Worm (Caenorhabditis elegans) whole organism, L4 larva: Measurements from ENCODE around the gene Y39G8B.7.
A peak's percentile ranks its signal among the peaks of the same experiment; 100 is the strongest.

Experiments
- D1046.2 ChIP-seq: fragments of 200-800 bp; sonication (Bioruptor generic); IDR thresholded peaks from 2 replicates; pipeline ENCODE4 v1.3.6; 2022; ENCODE audit warnings: missing genetic modification characterization, missing compliant biosample characterization
- F37D6.2 ChIP-seq: sonication (generic microtip); optimal IDR thresholded peaks from 2 replicates; lab custom pipeline; 2016; ENCODE audit warnings: mild to moderate bottlenecking, missing genetic modification characterization, missing compliant biosample characterization
- F44E2.7 ChIP-seq: fragments of 200-800 bp; sonication (Bioruptor generic); IDR thresholded peaks from 2 replicates; pipeline ENCODE4 v2.1.2; 2022; ENCODE audit warnings: missing genetic modification characterization, missing compliant biosample characterization
- F49E8.2 ChIP-seq: sonication (generic microtip); optimal IDR thresholded peaks from 2 replicates; lab custom pipeline; 2016; ENCODE audit warnings: missing compliant biosample characterization, mild to moderate bottlenecking, missing genetic modification characterization, borderline replicate concordance
- R02D3.7 ChIP-seq: fragments of 150-350 bp; sonication (generic microtip); optimal IDR thresholded peaks from 3 replicates; lab custom pipeline; 2014; ENCODE audit warnings: missing biosample characterization, missing genetic modification characterization
- T26A8.4 ChIP-seq: fragments of 200-800 bp; sonication (Bioruptor generic); IDR thresholded peaks from 2 replicates; pipeline ENCODE4 v1.3.6; 2022; ENCODE audit warnings: missing genetic modification characterization, missing compliant biosample characterization
- Y105C5A.15 ChIP-seq: fragments of 200-800 bp; sonication (Bioruptor generic); IDR thresholded peaks from 2 replicates; pipeline ENCODE4 v1.3.6; 2022; ENCODE audit warnings: missing genetic modification characterization, missing compliant biosample characterization
- Y75B8A.6 ChIP-seq: fragments of 200-800 bp; sonication (Bioruptor generic); IDR thresholded peaks from 2 replicates; pipeline ENCODE4 v1.3.6; 2022; ENCODE audit warnings: missing genetic modification reagents, missing genetic modification characterization, missing compliant biosample characterization
- ZK546.5 ChIP-seq, 2 experiments: sonication (generic microtip); optimal IDR thresholded peaks; 2 replicates each; lab custom pipeline; 2017; ENCODE audit warnings: missing biosample characterization in 2 of 2, missing genetic modification characterization in 2 of 2
- ama-1 ChIP-seq: fragments of 150-350 bp; optimal IDR thresholded peaks from 2 replicates; lab custom pipeline; 2014; ENCODE audit warnings: inconsistent platforms, mixed read lengths
- arid-1 ChIP-seq: fragments of 200-800 bp; sonication (Bioruptor generic); conservative IDR thresholded peaks from 2 replicates; pipeline ENCODE4 v1.3.6; 2022; ENCODE audit warnings: missing genetic modification reagents, missing genetic modification characterization, missing compliant biosample characterization
- ceh-20 ChIP-seq: fragments of 200-800 bp; sonication (Bioruptor generic); IDR thresholded peaks from 2 replicates; pipeline ENCODE4 v1.3.6; 2022; ENCODE audit warnings: missing genetic modification reagents, missing genetic modification characterization, missing compliant biosample characterization
- ceh-62 ChIP-seq: sonication (generic microtip); optimal IDR thresholded peaks from 2 replicates; lab custom pipeline; 2017; ENCODE audit warnings: missing biosample characterization, missing genetic modification characterization
- ces-1 ChIP-seq: fragments of 150-350 bp; sonication (generic microtip); optimal IDR thresholded peaks from 4 replicates; lab custom pipeline; 2014; ENCODE audit warnings: missing biosample characterization, missing genetic modification reagents, missing genetic modification characterization
- cey-2 ChIP-seq: sonication (generic microtip); optimal IDR thresholded peaks from 3 replicates; lab custom pipeline; 2017; ENCODE audit warnings: missing genetic modification characterization, mild to moderate bottlenecking, missing compliant biosample characterization, antibody characterized with exemption, borderline replicate concordance; ENCODE audit not compliant: insufficient read depth
- ctbp-1 ChIP-seq: fragments of 200-800 bp; sonication (Bioruptor generic); IDR thresholded peaks from 2 replicates; pipeline ENCODE4 v1.3.6; 2022; ENCODE audit warnings: missing genetic modification reagents, missing genetic modification characterization, missing compliant biosample characterization
- dpl-1 ChIP-seq: fragments of 150-350 bp; optimal IDR thresholded peaks from 2 replicates; lab custom pipeline; 2014; ENCODE audit warnings: missing biosample characterization, missing genetic modification reagents, missing genetic modification characterization
- duxl-1 ChIP-seq: sonication (generic microtip); optimal IDR thresholded peaks from 2 replicates; lab custom pipeline; 2016; ENCODE audit warnings: mild to moderate bottlenecking, missing genetic modification characterization, moderate library complexity, missing compliant biosample characterization; ENCODE audit not compliant: poor library complexity
- dve-1 ChIP-seq: sonication (generic microtip); optimal IDR thresholded peaks from 2 replicates; lab custom pipeline; 2017; ENCODE audit warnings: antibody characterized with exemption, mild to moderate bottlenecking, missing genetic modification characterization, missing compliant biosample characterization; ENCODE audit not compliant: insufficient read depth
- fkh-10 ChIP-seq: fragments of 150-350 bp; optimal IDR thresholded peaks from 2 replicates; lab custom pipeline; 2014; ENCODE audit warnings: missing biosample characterization, missing genetic modification reagents, missing genetic modification characterization
- fos-1 ChIP-seq: fragments of 150-350 bp; optimal IDR thresholded peaks from 2 replicates; lab custom pipeline; 2014; ENCODE audit warnings: missing biosample characterization, missing genetic modification characterization
- hif-1 ChIP-seq, 2 experiments: sonication (generic microtip); optimal IDR thresholded peaks; 2 replicates each; lab custom pipeline; 2016 to 2017; ENCODE audit warnings: missing compliant biosample characterization in 2 of 2, missing genetic modification characterization in 2 of 2, missing genetic modification reagents in 2 of 2, missing genotype in 2 of 2, mild to moderate bottlenecking in 1 of 2
- hlh-11 ChIP-seq: fragments of 200-800 bp; sonication (Bioruptor generic); optimal IDR thresholded peaks from 2 replicates; lab custom pipeline; 2018; ENCODE audit warnings: mild to moderate bottlenecking, missing genetic modification characterization, missing compliant biosample characterization
- hmg-1.1 ChIP-seq: fragments of 200-800 bp; sonication (Bioruptor generic); IDR thresholded peaks from 2 replicates; pipeline ENCODE4 v1.3.6; 2022; ENCODE audit warnings: missing genetic modification reagents, missing genetic modification characterization, missing compliant biosample characterization
- jun-1 ChIP-seq: fragments of 150-350 bp; optimal IDR thresholded peaks from 2 replicates; lab custom pipeline; 2014; ENCODE audit warnings: missing biosample characterization, missing genetic modification reagents, missing genetic modification characterization
- lim-7 ChIP-seq: fragments of 200-800 bp; sonication (Bioruptor generic); IDR thresholded peaks from 2 replicates; pipeline ENCODE4 v1.3.6; 2022; ENCODE audit warnings: missing genetic modification characterization, missing compliant biosample characterization
- lin-13 ChIP-seq: fragments of 150-350 bp; optimal IDR thresholded peaks from 2 replicates; lab custom pipeline; 2014; ENCODE audit warnings: missing biosample characterization, missing genetic modification reagents, missing genetic modification characterization
- lin-29 ChIP-seq: fragments of 200-800 bp; sonication (Bioruptor generic); IDR thresholded peaks from 2 replicates; pipeline ENCODE4 v1.3.6; 2022; ENCODE audit warnings: missing genetic modification reagents, missing genetic modification characterization, missing compliant biosample characterization
- lin-39 ChIP-seq: fragments of 150-350 bp; optimal IDR thresholded peaks from 2 replicates; lab custom pipeline; 2014; ENCODE audit warnings: missing biosample characterization, missing genetic modification reagents, missing genetic modification characterization
- lir-3 ChIP-seq: sonication (generic microtip); optimal IDR thresholded peaks from 2 replicates; lab custom pipeline; 2016; ENCODE audit warnings: mild to moderate bottlenecking, missing genetic modification characterization, missing compliant biosample characterization
- lsy-2 ChIP-seq, 2 experiments: fragments of 150-350 bp in 1 of 2; sonication (generic microtip) in 1 of 2; optimal IDR thresholded peaks; 2 replicates each; lab custom pipeline; 2014 to 2017; ENCODE audit warnings: missing biosample characterization in 2 of 2, missing genetic modification characterization in 2 of 2
- madf-9 ChIP-seq: fragments of 200-800 bp; sonication (Bioruptor generic); conservative IDR thresholded peaks from 2 replicates; pipeline ENCODE4 v1.3.6; 2022; ENCODE audit warnings: missing genetic modification reagents, missing genetic modification characterization, missing compliant biosample characterization
- mdt-29 ChIP-seq: fragments of 200-800 bp; sonication (Bioruptor generic); IDR thresholded peaks from 2 replicates; pipeline ENCODE4 v1.3.6; 2022; ENCODE audit warnings: missing genetic modification reagents, missing genetic modification characterization, missing compliant biosample characterization
- mep-1 ChIP-seq: fragments of 150-350 bp; sonication (generic microtip); optimal IDR thresholded peaks from 3 replicates; lab custom pipeline; 2014; ENCODE audit warnings: missing biosample characterization, missing genetic modification characterization
- mxl-2 ChIP-seq: fragments of 200-800 bp; sonication (Bioruptor generic); conservative IDR thresholded peaks from 2 replicates; pipeline ENCODE4 v1.3.6; 2022; ENCODE audit warnings: missing genetic modification reagents, missing genetic modification characterization, missing compliant biosample characterization
- nhr-10 ChIP-seq: fragments of 150-350 bp; optimal IDR thresholded peaks from 2 replicates; lab custom pipeline; 2014; ENCODE audit warnings: missing biosample characterization, missing genetic modification characterization
- nhr-237 ChIP-seq: sonication (generic microtip); optimal IDR thresholded peaks from 2 replicates; lab custom pipeline; 2017; ENCODE audit warnings: missing biosample characterization, missing genetic modification characterization
- nhr-41 ChIP-seq: fragments of 200-800 bp; sonication (Bioruptor generic); IDR thresholded peaks from 2 replicates; pipeline ENCODE4 v1.3.6; 2022; ENCODE audit warnings: missing genetic modification reagents, missing genetic modification characterization, missing compliant biosample characterization
- nhr-76 ChIP-seq: fragments of 150-350 bp; optimal IDR thresholded peaks from 2 replicates; lab custom pipeline; 2014; ENCODE audit warnings: missing biosample characterization, missing genetic modification characterization
- pha-4 ChIP-seq, 2 experiments: fragments of 150-350 bp in 1 of 2; fragments of 200-800 bp in 1 of 2; sonication (Bioruptor generic) in 1 of 2; IDR thresholded peaks in 1 of 2; optimal IDR thresholded peaks in 1 of 2; 2 replicates each; pipeline versions ENCODE4 v1.3.6 to Lab custom; 2014 to 2022; ENCODE audit warnings: missing genetic modification characterization in 2 of 2, missing genetic modification reagents in 2 of 2, missing biosample characterization in 1 of 2, missing compliant biosample characterization in 1 of 2
- skn-1 ChIP-seq: fragments of 150-350 bp; optimal IDR thresholded peaks from 2 replicates; lab custom pipeline; 2014; ENCODE audit warnings: missing biosample characterization, missing genetic modification characterization
- spr-1 ChIP-seq: sonication (generic microtip); optimal IDR thresholded peaks from 2 replicates; lab custom pipeline; 2016; ENCODE audit warnings: mild to moderate bottlenecking, missing genetic modification characterization, missing compliant biosample characterization
- unc-39 ChIP-seq: sonication (generic microtip); optimal IDR thresholded peaks from 2 replicates; lab custom pipeline; 2017; ENCODE audit warnings: missing biosample characterization, missing genetic modification characterization
- zag-1 ChIP-seq: fragments of 150-350 bp; optimal IDR thresholded peaks from 2 replicates; lab custom pipeline; 2014; ENCODE audit warnings: missing biosample characterization, missing genetic modification characterization
- zfp-3 ChIP-seq: fragments of 200-800 bp; sonication (Bioruptor generic); conservative IDR thresholded peaks from 2 replicates; pipeline ENCODE4 v1.3.6; 2022; ENCODE audit warnings: missing genetic modification reagents, missing genetic modification characterization, missing compliant biosample characterization
- zip-11 ChIP-seq: fragments of 200-800 bp; sonication (Bioruptor generic); IDR thresholded peaks from 2 replicates; pipeline ENCODE4 v1.3.6; 2022; ENCODE audit warnings: missing genetic modification characterization, missing compliant biosample characterization
- zip-2 ChIP-seq: fragments of 150-350 bp; optimal IDR thresholded peaks from 2 replicates; lab custom pipeline; 2014; ENCODE audit warnings: missing biosample characterization, missing genetic modification characterization
- ztf-11 ChIP-seq: fragments of 150-350 bp; optimal IDR thresholded peaks from 2 replicates; lab custom pipeline; 2014; ENCODE audit warnings: missing biosample characterization, missing genetic modification characterization
- ztf-7 ChIP-seq: fragments of 150-350 bp; optimal IDR thresholded peaks from 2 replicates; lab custom pipeline; 2014; ENCODE audit warnings: missing biosample characterization, missing genetic modification characterization

The Y39G8B.7 gene

ce11 chrII:14040204-14040842 is 45.5 kb upstream of the Y39G8B.7 start:
- TF ChIP-seq mdt-29 (GFP tag; lab: Robert Waterston, UW), result peak; percentile 70; the same call in 1 of the 2 replicates
- TF ChIP-seq zag-1 (tag; lab: Kevin White, UChicago), result peak; percentile 84
- TF ChIP-seq T26A8.4 (GFP tag; lab: Robert Waterston, UW), result peak; percentile 83
- peak; percentile 87 for TF ChIP-seq spr-1 (tag; lab: Kevin White, UChicago)
- peak; percentile 96 for TF ChIP-seq mep-1 (tag; lab: Kevin White, UChicago)
- TF ChIP-seq hlh-11 (tag; lab: Kevin White, UChicago), result peak; percentile 99
- peak; percentile 94 for TF ChIP-seq ceh-20 (GFP tag; lab: Robert Waterston, UW)
- TF ChIP-seq unc-39 (tag; lab: Kevin White, UChicago), result no peak
- no peak for TF ChIP-seq ces-1
- TF ChIP-seq arid-1 (GFP tag; lab: Robert Waterston, UW), result peak; percentile 22; the same call in 1 of the 2 replicates
- no peak for TF ChIP-seq ztf-7 (tag; lab: Kevin White, UChicago)
- peak; percentile 82 for TF ChIP-seq lin-13 (GFP tag; lab: Kevin White, UChicago)
- TF ChIP-seq Y75B8A.6 (GFP tag; lab: Robert Waterston, UW), result 0 out of 2 replicates have a peak, but pooled peaks have one; percentile 32
- TF ChIP-seq lim-7 (GFP tag; lab: Robert Waterston, UW), result no peak
- TF ChIP-seq madf-9 (GFP tag; lab: Robert Waterston, UW), result peak; percentile 5; the same call in 1 of the 2 replicates
- TF ChIP-seq hif-1 (tag; optimal IDR thresholded peaks at IDR 0.05; lab: Kevin White, UChicago), result peak; percentile 79 to 96
- TF ChIP-seq lsy-2 (tag; optimal IDR thresholded peaks at IDR 0.05; lab: Kevin White, UChicago), result peak; percentile 88
- TF ChIP-seq duxl-1 (tag; lab: Kevin White, UChicago), result no peak
- no peak for TF ChIP-seq Y105C5A.15 (GFP tag; lab: Robert Waterston, UW)
- peak; percentile 40 for TF ChIP-seq cey-2 (tag; lab: Kevin White, UChicago)
- peak; percentile 83 for TF ChIP-seq jun-1 (tag; lab: Kevin White, UChicago)
- TF ChIP-seq ctbp-1 (GFP tag; lab: Robert Waterston, UW), result peak; percentile 96
- peak; percentile 65 for TF ChIP-seq fos-1 (tag; lab: Kevin White, UChicago)
- TF ChIP-seq F44E2.7 (GFP tag; lab: Robert Waterston, UW), result no peak
- no peak for TF ChIP-seq skn-1 (tag; lab: Kevin White, UChicago)
- TF ChIP-seq nhr-237 (tag; lab: Kevin White, UChicago), result no peak
- peak; percentile 21 for TF ChIP-seq ama-1 (lab: Kevin White, UChicago)
- peak; percentile 96 for TF ChIP-seq hmg-1.1 (GFP tag; lab: Robert Waterston, UW)
- no peak for TF ChIP-seq ztf-11 (tag; lab: Kevin White, UChicago)
- peak; percentile 61 for TF ChIP-seq lin-29 (GFP tag; lab: Robert Waterston, UW)
- no peak for TF ChIP-seq zip-11
- peak; percentile 91 for TF ChIP-seq F37D6.2 (tag; lab: Kevin White, UChicago)
- no peak for TF ChIP-seq F49E8.2 (tag; lab: Kevin White, UChicago)
- TF ChIP-seq zip-2 (tag; lab: Kevin White, UChicago), result no peak
- peak; percentile 69 for TF ChIP-seq nhr-10 (tag; lab: Kevin White, UChicago)
- TF ChIP-seq nhr-41 (GFP tag; lab: Robert Waterston, UW), result no peak
- TF ChIP-seq dpl-1 (GFP tag; lab: Kevin White, UChicago), result peak; percentile 70
- no peak for TF ChIP-seq R02D3.7
- TF ChIP-seq nhr-76 (tag; lab: Kevin White, UChicago), result no peak
- TF ChIP-seq D1046.2 (GFP tag; lab: Robert Waterston, UW), result peak; percentile 24; the same call in 1 of the 2 replicates
- no peak for TF ChIP-seq ZK546.5 (tag; optimal IDR thresholded peaks at IDR 0.05; lab: Kevin White, UChicago)
- peak; percentile 95 for TF ChIP-seq pha-4 (GFP tag; IDR thresholded peaks at IDR 0.05; lab: Robert Waterston, UW)
- no peak for TF ChIP-seq pha-4 (tag; optimal IDR thresholded peaks at IDR 0.05; lab: Kevin White, UChicago)
- TF ChIP-seq dve-1 (tag; lab: Kevin White, UChicago), result peak; percentile 92
- TF ChIP-seq fkh-10, result peak; percentile 80
- no peak for TF ChIP-seq ceh-62
- peak; percentile 70 for TF ChIP-seq lin-39 (tag; lab: Kevin White, UChicago)
- peak; percentile 64 for TF ChIP-seq lir-3
- TF ChIP-seq zfp-3 (GFP tag; lab: Robert Waterston, UW), result no peak
- no peak for TF ChIP-seq mxl-2 (GFP tag; lab: Robert Waterston, UW)
